Fruit fly (Drosophila melanogaster) whole organism, embryonic: ENCODE results near the gene eca.
A peak's percentile ranks its signal among the peaks of the same experiment; 100 is the strongest.

Experiments
- Ada2b ChIP-seq: fragments of 200-800 bp; sonication (Bioruptor generic); IDR thresholded peaks from 2 replicates; pipeline ENCODE4 v1.3.6; 2022; ENCODE audit warnings: missing biosample characterization, missing genetic modification characterization
- Atf6 ChIP-seq: fragments of 200-800 bp; sonication (Bioruptor generic); IDR thresholded peaks from 2 replicates; pipeline ENCODE4 v1.3.6; 2022; ENCODE audit warnings: missing biosample characterization, missing genetic modification characterization
- B-H1 ChIP-seq: fragments of 200-800 bp; sonication (Bioruptor generic); IDR thresholded peaks from 3 replicates; pipeline ENCODE4 v1.3.6; 2022; ENCODE audit warnings: missing biosample characterization, missing genetic modification characterization
- CG10979 ChIP-seq: fragments of 200-800 bp; sonication (Bioruptor generic); optimal IDR thresholded peaks from 2 replicates; lab custom pipeline; 2018; ENCODE audit warnings: missing biosample characterization, mild to moderate bottlenecking, missing genetic modification characterization, moderate library complexity
- CG11723 ChIP-seq: fragments of 200-800 bp; sonication (Bioruptor generic); optimal IDR thresholded peaks from 2 replicates; lab custom pipeline; 2017; ENCODE audit warnings: missing biosample characterization, mild to moderate bottlenecking, missing genetic modification characterization
- CG12236 ChIP-seq: fragments of 200-800 bp; sonication (Bioruptor generic); optimal IDR thresholded peaks from 2 replicates; lab custom pipeline; 2016; ENCODE audit warnings: missing biosample characterization, missing genetic modification characterization
- CG12744 ChIP-seq: fragments of 200-800 bp; sonication (Bioruptor generic); optimal IDR thresholded peaks from 2 replicates; lab custom pipeline; 2016; ENCODE audit warnings: missing biosample characterization, missing genetic modification characterization
- CG15269 ChIP-seq: fragments of 200-800 bp; sonication (Bioruptor generic); optimal IDR thresholded peaks from 2 replicates; lab custom pipeline; 2018; ENCODE audit warnings: missing biosample characterization, mild to moderate bottlenecking, missing genetic modification characterization, moderate library complexity
- CG2889 ChIP-seq: fragments of 200-800 bp; sonication (Bioruptor generic); IDR thresholded peaks from 3 replicates; pipeline ENCODE4 v1.3.6; 2022; ENCODE audit warnings: missing biosample characterization, missing genetic modification characterization
- CG32772 ChIP-seq: fragments of 200-800 bp; sonication (Bioruptor generic); IDR thresholded peaks from 2 replicates; pipeline ENCODE4 v1.3.6; 2022; ENCODE audit warnings: missing biosample characterization, missing genetic modification characterization
- CG3407 ChIP-seq: fragments of 200-800 bp; sonication (Bioruptor generic); optimal IDR thresholded peaks from 2 replicates; lab custom pipeline; 2018; ENCODE audit warnings: missing biosample characterization, mild to moderate bottlenecking, missing genetic modification characterization
- CG34376 ChIP-seq: fragments of 200-800 bp; sonication (Bioruptor generic); optimal IDR thresholded peaks from 2 replicates; lab custom pipeline; 2018; ENCODE audit warnings: missing biosample characterization, mild to moderate bottlenecking, missing genetic modification characterization
- CG6654 ChIP-seq: fragments of 200-800 bp; sonication (Bioruptor generic); optimal IDR thresholded peaks from 2 replicates; lab custom pipeline; 2017; ENCODE audit warnings: missing biosample characterization, mild to moderate bottlenecking, missing genetic modification characterization
- CG7963 ChIP-seq: fragments of 200-800 bp; sonication (Bioruptor generic); IDR thresholded peaks from 3 replicates; pipeline ENCODE4 v1.3.6; 2022; ENCODE audit warnings: missing biosample characterization, missing genetic modification characterization; ENCODE audit not compliant: partially characterized antibody
- CG7987 ChIP-seq: fragments of 200-800 bp; sonication (Bioruptor generic); optimal IDR thresholded peaks from 2 replicates; lab custom pipeline; 2018; ENCODE audit warnings: missing biosample characterization, mild to moderate bottlenecking, missing genetic modification characterization, moderate library complexity
- CG8478 ChIP-seq: fragments of >200 bp; optimal IDR thresholded peaks from 2 replicates; lab custom pipeline; 2018
- CG9215 ChIP-seq: fragments of 200-800 bp; sonication (Bioruptor generic); IDR thresholded peaks from 2 replicates; pipeline ENCODE4 v1.3.6; 2022; ENCODE audit warnings: missing biosample characterization, missing genetic modification characterization
- CG9797 ChIP-seq: fragments of 200-800 bp; sonication (Bioruptor generic); optimal IDR thresholded peaks from 3 replicates; lab custom pipeline; 2018; ENCODE audit warnings: missing biosample characterization, mild to moderate bottlenecking, missing genetic modification characterization
- CG9817 ChIP-seq: fragments of 200-800 bp; sonication (Bioruptor generic); optimal IDR thresholded peaks from 2 replicates; lab custom pipeline; 2018; ENCODE audit warnings: missing biosample characterization, mild to moderate bottlenecking, missing genetic modification characterization, moderate library complexity
- CHES-1-like ChIP-seq: fragments of 200-800 bp; sonication (Bioruptor generic); optimal IDR thresholded peaks from 2 replicates; lab custom pipeline; 2016; ENCODE audit warnings: missing biosample characterization, missing genetic modification characterization
- Camta ChIP-seq: fragments of 200-800 bp; sonication (Bioruptor generic); optimal IDR thresholded peaks from 2 replicates; lab custom pipeline; 2016; ENCODE audit warnings: missing biosample characterization, missing genetic modification characterization
- Chrac-16 ChIP-seq: fragments of 200-800 bp; sonication (Bioruptor generic); optimal IDR thresholded peaks from 3 replicates; lab custom pipeline; 2016; ENCODE audit warnings: missing biosample characterization, missing genetic modification characterization
- Doc2 ChIP-seq: fragments of 200-800 bp; sonication (Bioruptor generic); IDR thresholded peaks from 2 replicates; pipeline ENCODE4 v1.3.6; 2022; ENCODE audit warnings: missing biosample characterization, missing genetic modification characterization
- E2f1 ChIP-seq: fragments of 200-800 bp; sonication (Bioruptor generic); IDR thresholded peaks from 2 replicates; pipeline ENCODE4 v1.3.6; 2022; ENCODE audit warnings: missing biosample characterization, missing genetic modification characterization
- Fer2 ChIP-seq: fragments of 200-800 bp; sonication (Bioruptor generic); optimal IDR thresholded peaks from 2 replicates; lab custom pipeline; 2018; ENCODE audit warnings: missing biosample characterization, mild to moderate bottlenecking, missing genetic modification characterization, moderate library complexity
- HHEX ChIP-seq: fragments of 200-800 bp; sonication (Bioruptor generic); optimal IDR thresholded peaks from 3 replicates; lab custom pipeline; 2017; ENCODE audit warnings: missing biosample characterization, mild to moderate bottlenecking, missing genetic modification characterization, missing genetic modification reagents
- HLH3B ChIP-seq: fragments of 200-800 bp; sonication (Bioruptor generic); IDR thresholded peaks from 2 replicates; pipeline ENCODE4 v1.3.6; 2022; ENCODE audit warnings: missing biosample characterization, missing genetic modification characterization
- HLH54F ChIP-seq: fragments of 200-800 bp; sonication (Bioruptor generic); optimal IDR thresholded peaks from 3 replicates; lab custom pipeline; 2016; ENCODE audit warnings: missing biosample characterization, missing genetic modification characterization
- Pdp1 ChIP-seq, 2 experiments: fragments of 200-800 bp; sonication (Bioruptor generic); optimal IDR thresholded peaks; 3 replicates each; lab custom pipeline; 2016; ENCODE audit warnings: missing biosample characterization in 2 of 2, missing genetic modification characterization in 2 of 2, mild to moderate bottlenecking in 1 of 2, moderate library complexity in 1 of 2
- Scr ChIP-seq: fragments of 200-800 bp; sonication (Bioruptor generic); IDR thresholded peaks from 2 replicates; pipeline ENCODE4 v1.3.6; 2022; ENCODE audit warnings: missing biosample characterization, missing genetic modification characterization; ENCODE audit not compliant: partially characterized antibody
- Sox102F ChIP-seq: fragments of 200-800 bp; sonication (Bioruptor generic); optimal IDR thresholded peaks from 2 replicates; lab custom pipeline; 2018; ENCODE audit warnings: missing biosample characterization, mild to moderate bottlenecking, missing genetic modification characterization, moderate library complexity
- ase ChIP-seq: fragments of 200-800 bp; sonication (Bioruptor generic); IDR thresholded peaks from 3 replicates; pipeline ENCODE4 v1.3.6; 2022; ENCODE audit warnings: missing biosample characterization, missing genetic modification characterization
- ash1 ChIP-seq: fragments of 200-800 bp; sonication (Bioruptor generic); optimal IDR thresholded peaks from 2 replicates; lab custom pipeline; 2018; ENCODE audit warnings: missing biosample characterization, mild to moderate bottlenecking, missing genetic modification characterization
- caup ChIP-seq: fragments of 200-800 bp; sonication (Bioruptor generic); optimal IDR thresholded peaks from 3 replicates; lab custom pipeline; 2017; ENCODE audit warnings: missing biosample characterization, mild to moderate bottlenecking, missing genetic modification characterization, moderate library complexity; ENCODE audit not compliant: severe bottlenecking
- dm ChIP-seq: fragments of 200-800 bp; sonication (Bioruptor generic); optimal IDR thresholded peaks from 3 replicates; lab custom pipeline; 2016; ENCODE audit warnings: missing biosample characterization, missing genetic modification characterization
- dmrt99B ChIP-seq: fragments of 200-800 bp; sonication (Bioruptor generic); optimal IDR thresholded peaks from 2 replicates; lab custom pipeline; 2018; ENCODE audit warnings: missing biosample characterization, mild to moderate bottlenecking, missing genetic modification characterization, moderate library complexity
- dpn ChIP-seq, 2 experiments: fragments of 200-800 bp; sonication (Bioruptor generic); optimal IDR thresholded peaks; 3 replicates each; lab custom pipeline; 2016; ENCODE audit warnings: missing biosample characterization in 2 of 2, missing genetic modification characterization in 2 of 2
- eve ChIP-seq, 2 experiments: fragments of >200 bp; optimal IDR thresholded peaks; 2 replicates each; lab custom pipeline; 2017; ENCODE audit warnings: missing biosample characterization in 2 of 2, missing genetic modification characterization in 2 of 2
- exex ChIP-seq: fragments of 200-800 bp; sonication (Bioruptor generic); optimal IDR thresholded peaks from 4 replicates; lab custom pipeline; 2018; ENCODE audit warnings: missing biosample characterization, mild to moderate bottlenecking, missing genetic modification characterization, moderate library complexity
- gem ChIP-seq: fragments of 200-800 bp; sonication (Bioruptor generic); optimal IDR thresholded peaks from 2 replicates; lab custom pipeline; 2019; ENCODE audit warnings: missing biosample characterization, mild to moderate bottlenecking, missing genetic modification characterization, moderate library complexity
- gro ChIP-seq: fragments of 200-800 bp; sonication (Bioruptor generic); optimal IDR thresholded peaks from 2 replicates; lab custom pipeline; 2016; ENCODE audit warnings: missing biosample characterization, missing genetic modification characterization
- ham ChIP-seq: fragments of 200-800 bp; sonication (Bioruptor generic); IDR thresholded peaks from 2 replicates; pipeline ENCODE4 v1.3.6; 2022; ENCODE audit warnings: missing biosample characterization, missing genetic modification characterization
- ind ChIP-seq: fragments of 200-800 bp; sonication (Bioruptor generic); optimal IDR thresholded peaks from 3 replicates; lab custom pipeline; 2016; ENCODE audit warnings: missing biosample characterization, missing genetic modification characterization
- jigr1 ChIP-seq: fragments of 200-800 bp; sonication (Bioruptor generic); IDR thresholded peaks from 3 replicates; pipeline ENCODE4 v1.3.6; 2022; ENCODE audit warnings: missing biosample characterization, missing genetic modification characterization
- knrl ChIP-seq: fragments of 200-800 bp; sonication (Bioruptor generic); IDR thresholded peaks from 3 replicates; pipeline ENCODE4 v1.3.6; 2022; ENCODE audit warnings: missing biosample characterization, missing genetic modification characterization; ENCODE audit not compliant: partially characterized antibody
- lab ChIP-seq: fragments of 200-800 bp; sonication (Bioruptor generic); optimal IDR thresholded peaks from 3 replicates; lab custom pipeline; 2017; ENCODE audit warnings: missing biosample characterization, missing genetic modification characterization, mild to moderate bottlenecking, moderate library complexity, missing genetic modification reagents
- lov ChIP-seq, 2 experiments: fragments of 200-800 bp in 1 of 2; fragments of >200 bp in 1 of 2; sonication (Bioruptor generic) in 1 of 2; IDR thresholded peaks in 1 of 2; optimal IDR thresholded peaks in 1 of 2; 2 replicates in 1 of 2; 3 replicates in 1 of 2; pipeline versions ENCODE4 v1.3.6 to Lab custom; 2017 to 2022; ENCODE audit warnings: missing biosample characterization in 1 of 2, missing genetic modification characterization in 1 of 2
- repo ChIP-seq: fragments of 200-800 bp; sonication (Bioruptor generic); optimal IDR thresholded peaks from 2 replicates; lab custom pipeline; 2016; ENCODE audit warnings: missing biosample characterization, missing genetic modification characterization
- so ChIP-seq: fragments of 200-800 bp; sonication (Bioruptor generic); IDR thresholded peaks from 3 replicates; pipeline ENCODE4 v1.3.6; 2022; ENCODE audit warnings: missing biosample characterization, missing genetic modification characterization
- tio ChIP-seq: fragments of 200-800 bp; sonication (Bioruptor generic); optimal IDR thresholded peaks from 2 replicates; lab custom pipeline; 2017; ENCODE audit warnings: missing biosample characterization, missing genetic modification characterization, inconsistent platforms
- zfh1 ChIP-seq: fragments of 200-800 bp; sonication (Bioruptor generic); IDR thresholded peaks from 3 replicates; pipeline ENCODE4 v1.3.6; 2022; ENCODE audit warnings: missing biosample characterization, missing genetic modification characterization

Gene eca

DNA sequence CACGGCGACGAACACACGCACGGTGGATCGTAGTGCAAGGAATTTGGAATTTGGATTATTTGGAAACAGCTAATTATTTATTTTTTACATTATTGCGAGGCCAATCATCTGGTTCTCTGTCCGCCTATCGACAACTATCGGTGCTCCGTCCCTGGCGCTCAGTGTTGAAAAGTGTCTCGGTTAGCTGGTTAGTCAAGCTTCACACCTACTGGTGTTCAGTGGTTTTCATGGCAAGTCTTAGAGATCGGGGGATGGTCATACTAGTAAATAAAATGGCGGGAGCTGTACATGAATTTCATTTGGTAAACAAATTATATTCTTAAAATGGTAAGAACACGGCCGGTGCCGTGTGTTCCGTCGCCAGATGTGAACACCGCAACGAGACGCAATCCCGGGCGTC lies 25.6 kb upstream of the eca start, which contains the start of the genes trbd and dmt:
Gene trbd (minus strand): TSS at position 152 of the 400 bp plus-strand sequence.
Gene dmt (plus strand): TSS at position 257 of the 400 bp plus-strand sequence.
- TF ChIP-seq caup (GFP tag; lab: Kevin White, UChicago) = no peak
- no peak for TF ChIP-seq knrl (GFP tag; lab: Robert Waterston, UW)
- peak; percentile 24 for TF ChIP-seq Chrac-16
- TF ChIP-seq CG12236 (GFP tag; lab: Kevin White, UChicago) = no peak
- peak; percentile 79 for TF ChIP-seq CG7987 (GFP tag; lab: Kevin White, UChicago)
- no peak for TF ChIP-seq lab (GFP tag; lab: Kevin White, UChicago)
- TF ChIP-seq CG34376 (GFP tag; lab: Kevin White, UChicago) = peak; percentile 51
- no peak for TF ChIP-seq Fer2
- TF ChIP-seq ase = no peak
- TF ChIP-seq gro (GFP tag; lab: Kevin White, UChicago) = peak; percentile 89
- peak; percentile 78 for TF ChIP-seq dm (GFP tag; lab: Kevin White, UChicago)
- TF ChIP-seq Camta (GFP tag; lab: Kevin White, UChicago) = peak; percentile 50
- no peak for TF ChIP-seq ind (GFP tag; lab: Kevin White, UChicago)
- TF ChIP-seq Pdp1 (GFP tag; optimal IDR thresholded peaks at IDR 0.05; lab: Kevin White, UChicago) = peak in 1 of 2 experiments; percentile 52
- no peak for TF ChIP-seq CG7963 (GFP tag; lab: Robert Waterston, UW)
- TF ChIP-seq eve (GFP tag; optimal IDR thresholded peaks at IDR 0.05; lab: Kevin White, UChicago) = no peak
- TF ChIP-seq CHES-1-like (GFP tag; lab: Kevin White, UChicago) = peak; percentile 92
- no peak for TF ChIP-seq Ada2b (GFP tag; lab: Robert Waterston, UW)
- no peak for TF ChIP-seq lov (optimal IDR thresholded peaks at IDR 0.05; lab: Kevin White, UChicago)
- TF ChIP-seq lov (GFP tag; IDR thresholded peaks at IDR 0.05; lab: Robert Waterston, UW) = no peak
- no peak for TF ChIP-seq CG15269 (tag; lab: Kevin White, UChicago)
- TF ChIP-seq HLH3B (GFP tag; lab: Robert Waterston, UW) = no peak
- no peak for TF ChIP-seq Atf6
- TF ChIP-seq tio (GFP tag; lab: Kevin White, UChicago) = no peak
- no peak for TF ChIP-seq exex (tag; lab: Kevin White, UChicago)
- TF ChIP-seq B-H1 (GFP tag; lab: Robert Waterston, UW) = no peak
- TF ChIP-seq dpn (GFP tag; optimal IDR thresholded peaks at IDR 0.05; lab: Kevin White, UChicago) = peak in 1 of 2 experiments; percentile 74
- TF ChIP-seq repo = peak; percentile 41
- no peak for TF ChIP-seq Sox102F (GFP tag; lab: Kevin White, UChicago)
- no peak for TF ChIP-seq zfh1 (GFP tag; lab: Robert Waterston, UW)
- TF ChIP-seq CG12744 (GFP tag; lab: Kevin White, UChicago) = no peak
- TF ChIP-seq HLH54F (GFP tag; lab: Kevin White, UChicago) = peak; percentile 74
- TF ChIP-seq jigr1 (GFP tag; lab: Robert Waterston, UW) = no peak
- TF ChIP-seq CG2889 (GFP tag; lab: Robert Waterston, UW) = no peak
- TF ChIP-seq Scr = no peak
- no peak for TF ChIP-seq HHEX (GFP tag; lab: Kevin White, UChicago)
- no peak for TF ChIP-seq CG32772
- TF ChIP-seq CG8478 = no peak
- no peak for TF ChIP-seq CG9817 (tag; lab: Kevin White, UChicago)
- TF ChIP-seq E2f1 (GFP tag; lab: Robert Waterston, UW) = no peak
- TF ChIP-seq ash1 (GFP tag; lab: Kevin White, UChicago) = no peak
- peak; percentile 96 for TF ChIP-seq CG9797 (GFP tag; lab: Kevin White, UChicago)
- TF ChIP-seq CG10979 (tag; lab: Kevin White, UChicago) = peak; percentile 34
- TF ChIP-seq gem (tag; lab: Kevin White, UChicago) = no peak
- no peak for TF ChIP-seq so (GFP tag; lab: Robert Waterston, UW)
- TF ChIP-seq CG6654 (GFP tag; lab: Kevin White, UChicago) = no peak
- TF ChIP-seq CG3407 (GFP tag; lab: Kevin White, UChicago) = no peak
- no peak for TF ChIP-seq ham
- no peak for TF ChIP-seq CG9215
- TF ChIP-seq Doc2 = no peak
- TF ChIP-seq dmrt99B = no peak
- TF ChIP-seq CG11723 (GFP tag; lab: Kevin White, UChicago) = no peak
